Worm (Caenorhabditis elegans) whole organism, L2 larva: Measurements from ENCODE around the gene F31E8.4.

Source experiments
- aly-2 ChIP-seq: fragments of 150-350 bp; optimal IDR thresholded peaks from 2 replicates; lab custom pipeline; 2014; ENCODE audit warnings: missing biosample characterization, missing genetic modification characterization
- egl-27 ChIP-seq: sonication (generic microtip); optimal IDR thresholded peaks from 3 replicates; lab custom pipeline; 2017; ENCODE audit warnings: missing biosample characterization, missing genetic modification reagents, missing genetic modification characterization
- elt-1 ChIP-seq: fragments of 150-350 bp; optimal IDR thresholded peaks from 2 replicates; lab custom pipeline; 2014; ENCODE audit warnings: missing biosample characterization, missing genetic modification characterization
- nhr-11 ChIP-seq: fragments of 150-350 bp; optimal IDR thresholded peaks from 2 replicates; lab custom pipeline; 2014; ENCODE audit warnings: missing biosample characterization, missing genetic modification characterization
- nhr-129 ChIP-seq: fragments of 150-350 bp; optimal IDR thresholded peaks from 2 replicates; lab custom pipeline; 2014; ENCODE audit warnings: missing biosample characterization, missing genetic modification characterization
- nhr-23 ChIP-seq: fragments of 150-350 bp; optimal IDR thresholded peaks from 2 replicates; lab custom pipeline; 2014; ENCODE audit warnings: missing biosample characterization, missing genetic modification reagents, missing genetic modification characterization
- nhr-237 ChIP-seq: fragments of 150-350 bp; optimal IDR thresholded peaks from 2 replicates; lab custom pipeline; 2014; ENCODE audit warnings: missing biosample characterization, missing genetic modification characterization
- nhr-25 ChIP-seq: fragments of 150-350 bp; sonication (generic microtip); optimal IDR thresholded peaks from 3 replicates; lab custom pipeline; 2014; ENCODE audit warnings: missing biosample characterization, missing genetic modification characterization

- TF ChIP-seq nhr-23 (tag; lab: Kevin White, UChicago) (no peak), elt-1 (tag; lab: Kevin White, UChicago) (no peak), nhr-25 (peak; percentile 80), nhr-11 (tag; lab: Kevin White, UChicago) (no peak), aly-2 (tag; lab: Kevin White, UChicago) (no peak), egl-27 (tag; lab: Kevin White, UChicago) (peak; percentile 96), nhr-129 (tag; lab: Kevin White, UChicago) (peak; percentile 55), nhr-237 (tag; lab: Kevin White, UChicago) (no peak)
Observed at ce11 chrII:6835500-6835899, 35.5 kb upstream of the F31E8.4 start.
